Worm (Caenorhabditis elegans): ENCODE measurements around the gene str-25.
A peak's percentile ranks its signal among the peaks of the same experiment; 100 is the strongest.

DNA sequence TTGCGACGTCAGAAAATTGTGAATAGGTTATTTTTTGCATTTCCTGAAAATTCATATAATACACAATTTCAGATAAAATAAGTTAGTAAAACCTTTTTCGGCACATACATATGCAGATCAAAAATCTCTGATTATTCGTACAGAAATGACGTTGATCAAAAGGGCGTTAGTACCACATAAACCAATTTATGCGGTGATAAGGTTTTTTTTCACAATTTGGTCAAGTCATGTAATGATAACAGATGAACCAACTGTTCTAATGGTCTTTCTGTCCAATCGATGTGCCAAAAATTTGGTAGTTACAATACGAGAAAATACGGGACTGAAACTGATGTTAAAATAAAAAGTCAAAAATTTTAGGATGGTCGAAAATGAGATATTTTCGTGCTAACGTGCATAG is 35.4 kb upstream of the str-25 start:
- TF ChIP-seq mdl-1 (tag; optimal IDR thresholded peaks at IDR 0.05) = no peak
- TF ChIP-seq ztf-7 (tag; optimal IDR thresholded peaks at IDR 0.05) = no peak
- TF ChIP-seq snpc-4 (tag; optimal IDR thresholded peaks at IDR 0.05) = no peak
- no peak for TF ChIP-seq fkh-10 (GFP tag; optimal IDR thresholded peaks at IDR 0.05)
- no peak for TF ChIP-seq lin-13 (GFP tag; optimal IDR thresholded peaks at IDR 0.05)
- no peak for TF ChIP-seq ceh-82 (tag; optimal IDR thresholded peaks at IDR 0.05)
- TF ChIP-seq lin-38 (GFP tag; IDR thresholded peaks at IDR 0.05) = no peak
- no peak for TF ChIP-seq F49E8.2 (tag; optimal IDR thresholded peaks at IDR 0.05; ENCODE audit: borderline replicate concordance)
- TF ChIP-seq nhr-28 (tag; optimal IDR thresholded peaks at IDR 0.05) = peak; percentile 84
